Fruit fly (Drosophila melanogaster): Measurements from ENCODE around the gene CG7573.

Gene CG7573

dm6 chr3L:11302906-11303305, 8.6 kb upstream of the CG7573 start (continued):
- TF ChIP-seq abd-A (tag; optimal IDR thresholded peaks at IDR 0.05) (no peak), sd (tag; optimal IDR thresholded peaks at IDR 0.05) (peak; percentile 40), vnd (GFP tag; IDR thresholded peaks at IDR 0.05; ENCODE audit: partially characterized antibody) (no peak), CG7839 (tag; optimal IDR thresholded peaks at IDR 0.05) (peak; percentile 48), CG12236 (GFP tag; optimal IDR thresholded peaks at IDR 0.05) (no peak), Rx (GFP tag; IDR thresholded peaks at IDR 0.05) (no peak), az2 (GFP tag; optimal IDR thresholded peaks at IDR 0.05) (peak; percentile 0), CG16815 (GFP tag; optimal IDR thresholded peaks at IDR 0.05) (no peak), cato (GFP tag; optimal IDR thresholded peaks at IDR 0.05; ENCODE audit: borderline replicate concordance) (no peak), CG8924 (tag; optimal IDR thresholded peaks at IDR 0.05) (peak; percentile 48), unc-4 (GFP tag; IDR thresholded peaks at IDR 0.05; ENCODE audit: partially characterized antibody) (no peak), Eip74EF (GFP tag; optimal IDR thresholded peaks at IDR 0.05) (no peak), aop (GFP tag; IDR thresholded peaks at IDR 0.05) (no peak), pnt (GFP tag; optimal IDR thresholded peaks at IDR 0.05) (no peak), CG34376 (GFP tag; optimal IDR thresholded peaks at IDR 0.05) (no peak), Atf6 (GFP tag; IDR thresholded peaks at IDR 0.05) (no peak), ATbp (GFP tag; optimal IDR thresholded peaks at IDR 0.05) (no peak), CG11504 (tag; optimal IDR thresholded peaks at IDR 0.05) (peak; percentile 72), CG11247 (GFP tag; IDR thresholded peaks at IDR 0.05) (no peak), esg (GFP tag; conservative IDR thresholded peaks at IDR 0.05) (0 out of 2 replicates have a peak, but pooled peaks have one; percentile 11), Nf-YB (GFP tag; optimal IDR thresholded peaks at IDR 0.05) (no peak), CG10274 (GFP tag; optimal IDR thresholded peaks at IDR 0.05) (no peak), CG3726 (GFP tag; IDR thresholded peaks at IDR 0.05) (no peak), lab (GFP tag; optimal IDR thresholded peaks at IDR 0.05) (no peak), ara (GFP tag; IDR thresholded peaks at IDR 0.05) (no peak), fd102C (GFP tag; optimal IDR thresholded peaks at IDR 0.05) (no peak), CG2129 (GFP tag; IDR thresholded peaks at IDR 0.05; ENCODE audit: partially characterized antibody) (no peak), Dbx (GFP tag; IDR thresholded peaks at IDR 0.05) (no peak), Oli (tag; optimal IDR thresholded peaks at IDR 0.05) (peak; percentile 33), phol (tag; optimal IDR thresholded peaks at IDR 0.05) (peak; percentile 65), Sox100B (GFP tag; optimal IDR thresholded peaks at IDR 0.05) (peak; percentile 3), CG7271 (tag; optimal IDR thresholded peaks at IDR 0.05) (no peak), CG12769 (tag; optimal IDR thresholded peaks at IDR 0.05) (no peak), Deaf1 (tag; optimal IDR thresholded peaks at IDR 0.05) (peak; percentile 4), fd96Cb (tag; optimal IDR thresholded peaks at IDR 0.05) (peak; percentile 40), Chrac-16 (GFP tag; optimal IDR thresholded peaks at IDR 0.05) (no peak), Oaz (GFP tag; IDR thresholded peaks at IDR 0.05) (no peak), CG9727 (GFP tag; optimal IDR thresholded peaks at IDR 0.05) (peak; percentile 46), CG12104 (GFP tag; optimal IDR thresholded peaks at IDR 0.05) (no peak), CG32767 (GFP tag; IDR thresholded peaks at IDR 0.05) (no peak), Dip3 (GFP tag; optimal IDR thresholded peaks at IDR 0.05) (no peak), CG1024 (GFP tag; IDR thresholded peaks at IDR 0.05) (no peak), H2.0 (GFP tag; IDR thresholded peaks at IDR 0.05) (no peak), gfzf (GFP tag; optimal IDR thresholded peaks at IDR 0.05) (no peak), CG1233 (GFP tag; optimal IDR thresholded peaks at IDR 0.05) (no peak), CG9609 (GFP tag; optimal IDR thresholded peaks at IDR 0.05) (no peak), CG13894 (tag; optimal IDR thresholded peaks at IDR 0.05) (no peak), pb (GFP tag; optimal IDR thresholded peaks at IDR 0.05) (no peak), CrebB (tag; optimal IDR thresholded peaks at IDR 0.05) (no peak), CG10565 (GFP tag; optimal IDR thresholded peaks at IDR 0.05) (no peak), h (optimal IDR thresholded peaks at IDR 0.05) (no peak)

Data from whole organism, embryonic.